Worm (Caenorhabditis elegans) whole organism, mixed stage, embryonic: ENCODE data around the gene skr-20.

ENCODE experiments used
- ceh-39 ChIP-seq: fragments of 150-350 bp; optimal IDR thresholded peaks from 2 replicates; lab custom pipeline; 2014; ENCODE audit warnings: missing biosample characterization, missing genetic modification characterization
- elt-3 ChIP-seq: fragments of 150-350 bp; optimal IDR thresholded peaks from 2 replicates; lab custom pipeline; 2014; ENCODE audit warnings: missing biosample characterization, missing genetic modification characterization
- nhr-76 ChIP-seq: sonication (generic microtip); optimal IDR thresholded peaks from 2 replicates; lab custom pipeline; 2017; ENCODE audit warnings: missing biosample characterization, missing genetic modification characterization
- unc-39 ChIP-seq: fragments of 150-350 bp; optimal IDR thresholded peaks from 2 replicates; lab custom pipeline; 2014; ENCODE audit warnings: missing biosample characterization, missing genetic modification characterization
- unc-62 ChIP-seq: fragments of 150-350 bp; optimal IDR thresholded peaks from 2 replicates; lab custom pipeline; 2014; ENCODE audit warnings: missing biosample characterization, missing genetic modification reagents, missing genetic modification characterization
- zip-8 ChIP-seq: fragments of 150-350 bp; optimal IDR thresholded peaks from 2 replicates; lab custom pipeline; 2014; ENCODE audit warnings: missing biosample characterization, missing genetic modification characterization
- ztf-11 ChIP-seq: fragments of 150-350 bp; optimal IDR thresholded peaks from 2 replicates; lab custom pipeline; 2014; ENCODE audit warnings: missing biosample characterization, missing genetic modification characterization

DNA sequence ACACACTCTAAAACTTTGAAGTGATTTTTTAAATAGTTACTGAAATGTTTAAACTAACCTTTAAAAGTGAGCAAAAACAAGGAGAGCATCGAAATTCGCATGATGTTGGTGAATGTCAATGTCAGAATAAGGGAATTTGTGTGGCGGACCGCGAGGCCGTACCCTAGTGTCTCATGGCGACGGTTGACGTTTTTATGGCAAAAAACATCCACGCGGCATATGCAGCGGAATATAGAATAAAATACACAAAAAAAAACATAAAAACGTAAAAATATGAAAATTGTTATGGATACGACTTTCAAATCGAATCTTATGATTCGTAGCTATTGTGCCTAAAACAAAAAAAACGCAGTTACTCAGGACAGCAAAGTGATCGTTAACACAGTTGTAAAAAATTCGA lies 33.5 kb downstream of the skr-20 start, which contains the start of gene cwp-5:
- TF ChIP-seq ztf-11 (tag; lab: Kevin White, UChicago): no peak
- TF ChIP-seq nhr-76 (tag; lab: Kevin White, UChicago): no peak
- no peak for TF ChIP-seq ceh-39
- no peak for TF ChIP-seq unc-39 (tag; lab: Kevin White, UChicago)
- TF ChIP-seq elt-3 (tag; lab: Kevin White, UChicago): no peak
- TF ChIP-seq unc-62: no peak
- no peak for TF ChIP-seq zip-8
